Fruit fly (Drosophila melanogaster) whole organism, embryonic: ENCODE data around the gene CG15221.
A peak's percentile ranks its signal among the peaks of the same experiment; 100 is the strongest.

Experiments used
- B-H2 ChIP-seq: fragments of 200-800 bp; sonication (Bioruptor generic); optimal IDR thresholded peaks from 2 replicates; lab custom pipeline; 2018; ENCODE audit warnings: missing biosample characterization, mild to moderate bottlenecking, missing genetic modification characterization
- BEAF-32 ChIP-seq: fragments of 200-800 bp; sonication (Bioruptor generic); optimal IDR thresholded peaks from 3 replicates; lab custom pipeline; 2017; ENCODE audit warnings: missing biosample characterization, missing genetic modification characterization, mild to moderate bottlenecking, moderate library complexity, missing genetic modification reagents
- CG10147 ChIP-seq: fragments of 200-800 bp; sonication (Bioruptor generic); optimal IDR thresholded peaks from 2 replicates; lab custom pipeline; 2019; ENCODE audit warnings: missing biosample characterization, mild to moderate bottlenecking, missing genetic modification characterization, moderate library complexity
- CG10321 ChIP-seq: fragments of 200-800 bp; sonication (Bioruptor generic); IDR thresholded peaks from 2 replicates; pipeline ENCODE4 v1.3.6; 2022; ENCODE audit warnings: missing biosample characterization, missing genetic modification characterization
- CG1602 ChIP-seq: fragments of 200-800 bp; sonication (Bioruptor generic); optimal IDR thresholded peaks from 3 replicates; lab custom pipeline; 2016; ENCODE audit warnings: missing biosample characterization, missing genetic modification characterization
- CG16813 ChIP-seq: fragments of 200-800 bp; sonication (Bioruptor generic); IDR thresholded peaks from 3 replicates; pipeline ENCODE4 v1.3.6; 2022; ENCODE audit warnings: missing biosample characterization, missing genetic modification characterization; ENCODE audit not compliant: partially characterized antibody
- CG1832 ChIP-seq: fragments of 200-800 bp; sonication (Bioruptor generic); optimal IDR thresholded peaks from 2 replicates; lab custom pipeline; 2017; ENCODE audit warnings: missing biosample characterization, mild to moderate bottlenecking, missing genetic modification characterization, inconsistent platforms
- CG18599 ChIP-seq: fragments of 200-800 bp; sonication (Bioruptor generic); optimal IDR thresholded peaks from 3 replicates; lab custom pipeline; 2017; ENCODE audit warnings: missing biosample characterization, missing genetic modification characterization, mild to moderate bottlenecking, moderate library complexity, missing genetic modification reagents
- CG2712 ChIP-seq: fragments of 200-800 bp; optimal IDR thresholded peaks from 3 replicates; lab custom pipeline; 2019; ENCODE audit warnings: missing biosample characterization, mild to moderate bottlenecking, missing genetic modification characterization, moderate library complexity
- CG3065 ChIP-seq: fragments of 200-800 bp; sonication (Bioruptor generic); optimal IDR thresholded peaks from 2 replicates; lab custom pipeline; 2016; ENCODE audit warnings: missing biosample characterization, missing genetic modification characterization
- CG31365 ChIP-seq: fragments of 200-800 bp; sonication (Bioruptor generic); optimal IDR thresholded peaks from 2 replicates; lab custom pipeline; 2018; ENCODE audit warnings: missing biosample characterization, mild to moderate bottlenecking, missing genetic modification characterization
- CG34376 ChIP-seq: fragments of 200-800 bp; sonication (Bioruptor generic); optimal IDR thresholded peaks from 2 replicates; lab custom pipeline; 2018; ENCODE audit warnings: missing biosample characterization, mild to moderate bottlenecking, missing genetic modification characterization
- CG42726 ChIP-seq: fragments of 200-800 bp; sonication (Bioruptor generic); IDR thresholded peaks from 2 replicates; pipeline ENCODE4 v1.3.6; 2022; ENCODE audit warnings: missing biosample characterization, missing genetic modification characterization; ENCODE audit not compliant: partially characterized antibody
- CG4424 ChIP-seq: fragments of 200-800 bp; sonication (Bioruptor generic); optimal IDR thresholded peaks from 3 replicates; lab custom pipeline; 2016; ENCODE audit warnings: missing biosample characterization, missing genetic modification characterization
- CG4730 ChIP-seq: fragments of 200-800 bp; sonication (Bioruptor generic); IDR thresholded peaks from 2 replicates; pipeline ENCODE4 v1.3.6; 2022; ENCODE audit warnings: missing biosample characterization, missing genetic modification characterization
- CG8290 ChIP-seq, 3 experiments: fragments of 200-800 bp; sonication (Bioruptor generic); optimal IDR thresholded peaks; 2 replicates each; lab custom pipeline; 2016 to 2019; ENCODE audit warnings: missing biosample characterization in 3 of 3, missing genetic modification characterization in 3 of 3, mild to moderate bottlenecking in 2 of 3, moderate library complexity in 1 of 3
- CG8924 ChIP-seq: fragments of 200-800 bp; optimal IDR thresholded peaks from 3 replicates; lab custom pipeline; 2019; ENCODE audit warnings: missing biosample characterization, mild to moderate bottlenecking, missing genetic modification characterization, moderate library complexity
- D ChIP-seq, 2 experiments: fragments of 200-800 bp in 1 of 2; fragments of >200 bp in 1 of 2; sonication (Bioruptor generic) in 1 of 2; optimal IDR thresholded peaks; 2 replicates in 1 of 2; 3 replicates in 1 of 2; lab custom pipeline; 2017; ENCODE audit warnings: mild to moderate bottlenecking in 1 of 2, missing biosample characterization in 1 of 2, missing genetic modification characterization in 1 of 2, missing genetic modification reagents in 1 of 2
- D19A ChIP-seq: fragments of 200-800 bp; optimal IDR thresholded peaks from 3 replicates; lab custom pipeline; 2019; ENCODE audit warnings: missing biosample characterization, mild to moderate bottlenecking, missing genetic modification characterization, moderate library complexity
- Dip3 ChIP-seq: fragments of 200-800 bp; sonication (Bioruptor generic); optimal IDR thresholded peaks from 3 replicates; lab custom pipeline; 2016; ENCODE audit warnings: missing biosample characterization, missing genetic modification characterization
- Drgx ChIP-seq: fragments of 200-800 bp; sonication (Bioruptor generic); IDR thresholded peaks from 2 replicates; pipeline ENCODE4 v1.3.6; 2022; ENCODE audit warnings: missing biosample characterization, missing genetic modification characterization
- Gug ChIP-seq: fragments of 200-800 bp; sonication (Bioruptor generic); IDR thresholded peaks from 4 replicates; pipeline ENCODE4 v1.3.6; 2022; ENCODE audit warnings: missing biosample characterization, missing genetic modification characterization
- Neu2 ChIP-seq: fragments of 200-800 bp; sonication (Bioruptor generic); optimal IDR thresholded peaks from 3 replicates; lab custom pipeline; 2016; ENCODE audit warnings: missing biosample characterization, missing genetic modification characterization, borderline replicate concordance
- Nf-YB ChIP-seq: fragments of 200-800 bp; sonication (Bioruptor generic); optimal IDR thresholded peaks from 3 replicates; lab custom pipeline; 2019; ENCODE audit warnings: missing biosample characterization, mild to moderate bottlenecking, missing genetic modification characterization, moderate library complexity
- Taf1 ChIP-seq: fragments of 200-800 bp; sonication (Bioruptor generic); IDR thresholded peaks from 2 replicates; pipeline ENCODE4 v1.3.6; 2022; ENCODE audit warnings: missing biosample characterization, missing genetic modification characterization
- Trl ChIP-seq, 3 experiments: fragments of >200 bp in 2 of 3; fragments of 200-800 bp in 1 of 3; sonication (Bioruptor generic) in 1 of 3; optimal IDR thresholded peaks; 2 replicates in 1 of 3; 3 replicates in 2 of 3; lab custom pipeline; 2016 to 2017; ENCODE audit warnings: missing biosample characterization in 1 of 3, missing genetic modification characterization in 1 of 3
- cas ChIP-seq: fragments of 200-800 bp; sonication (Bioruptor generic); IDR thresholded peaks from 2 replicates; pipeline ENCODE4 v1.3.6; 2022; ENCODE audit warnings: missing biosample characterization, missing genetic modification characterization
- exex ChIP-seq: fragments of 200-800 bp; sonication (Bioruptor generic); optimal IDR thresholded peaks from 4 replicates; lab custom pipeline; 2018; ENCODE audit warnings: missing biosample characterization, mild to moderate bottlenecking, missing genetic modification characterization, moderate library complexity
- hb ChIP-seq: fragments of 200-800 bp; sonication (Bioruptor generic); IDR thresholded peaks from 3 replicates; pipeline ENCODE4 v1.3.6; 2022; ENCODE audit warnings: missing biosample characterization, missing genetic modification characterization; ENCODE audit not compliant: partially characterized antibody
- hbn ChIP-seq: fragments of 200-800 bp; sonication (Bioruptor generic); IDR thresholded peaks from 2 replicates; pipeline ENCODE4 v1.3.6; 2022; ENCODE audit warnings: missing biosample characterization, missing genetic modification characterization; ENCODE audit not compliant: partially characterized antibody
- phol ChIP-seq: fragments of 200-800 bp; sonication (Bioruptor generic); optimal IDR thresholded peaks from 3 replicates; lab custom pipeline; 2018; ENCODE audit warnings: missing biosample characterization, mild to moderate bottlenecking, missing genetic modification characterization, moderate library complexity
- repo ChIP-seq: fragments of 200-800 bp; sonication (Bioruptor generic); optimal IDR thresholded peaks from 2 replicates; lab custom pipeline; 2016; ENCODE audit warnings: missing biosample characterization, missing genetic modification characterization
- slbo ChIP-seq: fragments of 200-800 bp; sonication (Bioruptor generic); IDR thresholded peaks from 2 replicates; pipeline ENCODE4 v1.3.6; 2022; ENCODE audit warnings: missing biosample characterization, missing genetic modification characterization
- sqz ChIP-seq: fragments of 200-800 bp; sonication (Bioruptor generic); optimal IDR thresholded peaks from 3 replicates; lab custom pipeline; 2018; ENCODE audit warnings: missing biosample characterization, mild to moderate bottlenecking, missing genetic modification characterization
- tio ChIP-seq: fragments of 200-800 bp; sonication (Bioruptor generic); optimal IDR thresholded peaks from 2 replicates; lab custom pipeline; 2017; ENCODE audit warnings: missing biosample characterization, missing genetic modification characterization, inconsistent platforms
- tll ChIP-seq, 2 experiments: fragments of 200-800 bp in 1 of 2; fragments of >200 bp in 1 of 2; sonication (Bioruptor generic) in 1 of 2; optimal IDR thresholded peaks; 2 replicates each; lab custom pipeline; 2017 to 2019; ENCODE audit warnings: missing biosample characterization in 2 of 2, missing genetic modification characterization in 2 of 2, mild to moderate bottlenecking in 1 of 2, moderate library complexity in 1 of 2
- unc-4 ChIP-seq: fragments of 200-800 bp; sonication (Bioruptor generic); IDR thresholded peaks from 2 replicates; pipeline ENCODE4 v1.3.6; 2022; ENCODE audit warnings: missing biosample characterization, missing genetic modification characterization; ENCODE audit not compliant: partially characterized antibody
- zen2 ChIP-seq: fragments of 200-800 bp; sonication (Bioruptor generic); IDR thresholded peaks from 3 replicates; pipeline ENCODE4 v1.3.6; 2022; ENCODE audit warnings: missing biosample characterization, missing genetic modification characterization; ENCODE audit not compliant: partially characterized antibody
- zf30C ChIP-seq: fragments of 200-800 bp; sonication (Bioruptor generic); optimal IDR thresholded peaks from 3 replicates; lab custom pipeline; 2018; ENCODE audit warnings: missing biosample characterization, mild to moderate bottlenecking, missing genetic modification characterization
- zfh2 ChIP-seq: fragments of 200-800 bp; sonication (Bioruptor generic); optimal IDR thresholded peaks from 2 replicates; lab custom pipeline; 2016; ENCODE audit warnings: missing biosample characterization, missing genetic modification characterization

Gene CG15221

dm6 chrX:11687666-11688492, 36.2 kb upstream of the CG15221 start (continued):
- peak; percentile 40 for TF ChIP-seq exex (tag; lab: Kevin White, UChicago)
- TF ChIP-seq zf30C (GFP tag; lab: Kevin White, UChicago), result no peak
- TF ChIP-seq D19A (tag; lab: Kevin White, UChicago), result no peak

DNA sequence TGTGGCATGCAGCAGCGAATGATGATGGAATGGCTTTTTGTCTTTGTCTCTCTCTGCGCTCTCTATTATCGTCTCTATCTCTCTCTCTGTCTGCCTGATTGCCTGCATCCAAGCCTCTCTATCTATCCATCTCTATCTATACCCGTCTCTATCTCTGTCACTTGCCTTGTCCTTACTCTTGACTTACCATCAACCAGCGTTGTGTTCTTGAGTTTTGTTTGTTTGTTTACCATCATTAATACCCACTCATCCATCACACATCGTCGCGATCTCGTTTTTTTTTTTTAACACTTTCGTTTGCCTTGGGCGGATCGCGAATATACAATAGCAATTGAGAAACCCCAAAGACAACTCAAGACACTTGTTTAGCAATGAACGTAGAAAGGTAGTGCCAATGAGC, 34.4 kb upstream of the CG15221 start:
- TF ChIP-seq CG10321 (GFP tag; lab: Robert Waterston, UW) (peak; percentile 47; the same call in 1 of the 2 replicates), CG1602 (GFP tag; lab: Kevin White, UChicago) (no peak), Trl (optimal IDR thresholded peaks at IDR 0.05; lab: Kevin White, UChicago) (peak in 1 of 2 experiments; percentile 20), Trl (GFP tag; optimal IDR thresholded peaks at IDR 0.05; lab: Kevin White, UChicago) (no peak), tll (GFP tag; optimal IDR thresholded peaks at IDR 0.05; lab: Kevin White, UChicago) (peak in 1 of 2 experiments; percentile 6), Gug (GFP tag; lab: Robert Waterston, UW) (no peak), CG1832 (GFP tag; lab: Kevin White, UChicago) (peak; percentile 53), zen2 (GFP tag; lab: Robert Waterston, UW) (no peak), repo (no peak)

- TF ChIP-seq Nf-YB (peak; percentile 10), Drgx (GFP tag; lab: Robert Waterston, UW) (0 out of 2 replicates have a peak, but pooled peaks have one; percentile 7), CG4424 (GFP tag; lab: Kevin White, UChicago) (peak; percentile 16), sqz (GFP tag; lab: Kevin White, UChicago) (no peak), CG42726 (GFP tag; lab: Robert Waterston, UW) (peak; percentile 87), unc-4 (peak; percentile 92), phol (tag; lab: Kevin White, UChicago) (peak; percentile 63), hbn (GFP tag; lab: Robert Waterston, UW) (peak; percentile 86), Taf1 (GFP tag; lab: Robert Waterston, UW) (no peak), CG8924 (tag; lab: Kevin White, UChicago) (peak; percentile 53), Neu2 (GFP tag; lab: Kevin White, UChicago) (no peak), D (optimal IDR thresholded peaks at IDR 0.05; lab: Kevin White, UChicago) (peak; percentile 86), D (GFP tag; optimal IDR thresholded peaks at IDR 0.05; lab: Kevin White, UChicago) (no peak), slbo (GFP tag; lab: Robert Waterston, UW) (peak; percentile 41), CG4730 (GFP tag; lab: Robert Waterston, UW) (no peak), CG16813 (GFP tag; lab: Robert Waterston, UW) (peak; percentile 93), CG2712 (tag; lab: Kevin White, UChicago) (peak; percentile 43), BEAF-32 (GFP tag; lab: Kevin White, UChicago) (peak; percentile 95), CG3065 (GFP tag; lab: Kevin White, UChicago) (no peak), CG31365 (tag; lab: Kevin White, UChicago) (peak; percentile 32), zfh2 (GFP tag; lab: Kevin White, UChicago) (no peak), CG18599 (GFP tag; lab: Kevin White, UChicago) (peak; percentile 53), Dip3 (GFP tag; lab: Kevin White, UChicago) (peak; percentile 8), hb (GFP tag; lab: Robert Waterston, UW) (peak; percentile 80), tio (GFP tag; lab: Kevin White, UChicago) (no peak), cas (no peak), CG10147 (GFP tag; lab: Kevin White, UChicago) (peak; percentile 8), exex (tag; lab: Kevin White, UChicago) (peak; percentile 51), CG8290 (GFP tag; optimal IDR thresholded peaks at IDR 0.05; lab: Kevin White, UChicago) (peak; percentile 64), CG8290 (tag; optimal IDR thresholded peaks at IDR 0.05; lab: Kevin White, UChicago) (peak in 1 of 2 experiments; percentile 95), CG34376 (GFP tag; lab: Kevin White, UChicago) (peak; percentile 60), B-H2 (GFP tag; lab: Kevin White, UChicago) (peak; percentile 60)
Measured at dm6 chrX:11694959-11695882, 28.8 kb upstream of the CG15221 start, which contains the start of gene PhKgamma. TSS of gene PhKgamma (plus strand) at chrX:11695137.
